Worm (Caenorhabditis elegans) whole organism, L1 larva: ENCODE data around the gene F56D6.20.

Source experiments
- alr-1 ChIP-seq: fragments of 200-800 bp; sonication (Bioruptor generic); optimal IDR thresholded peaks from 2 replicates; lab custom pipeline; 2018; ENCODE audit warnings: borderline replicate concordance, mild to moderate bottlenecking, missing genetic modification characterization, missing compliant biosample characterization
- aly-2 ChIP-seq: fragments of 150-350 bp; optimal IDR thresholded peaks from 2 replicates; lab custom pipeline; 2014; ENCODE audit warnings: missing biosample characterization, missing genetic modification characterization
- blmp-1 ChIP-seq: fragments of 150-350 bp; optimal IDR thresholded peaks from 2 replicates; lab custom pipeline; 2014; ENCODE audit warnings: missing biosample characterization, missing genetic modification characterization
- elt-3 ChIP-seq, 6 experiments: fragments of 150-350 bp in 1 of 6; sonication (generic microtip); optimal IDR thresholded peaks; 2 replicates each; lab custom pipeline; 2017 to 2018; ENCODE audit warnings: missing biosample characterization in 6 of 6, missing genetic modification characterization in 6 of 6, inconsistent platforms in 1 of 6
- jun-1 ChIP-seq: fragments of 150-350 bp; optimal IDR thresholded peaks from 2 replicates; lab custom pipeline; 2014; ENCODE audit warnings: missing biosample characterization, missing genetic modification reagents, missing genetic modification characterization
- lin-13 ChIP-seq: fragments of 150-350 bp; optimal IDR thresholded peaks from 2 replicates; lab custom pipeline; 2014; ENCODE audit warnings: missing biosample characterization, missing genetic modification reagents, missing genetic modification characterization
- lin-39 ChIP-seq: fragments of 150-350 bp; optimal IDR thresholded peaks from 2 replicates; lab custom pipeline; 2014; ENCODE audit warnings: missing biosample characterization, missing genetic modification reagents, missing genetic modification characterization
- nhr-12 ChIP-seq: sonication (generic microtip); optimal IDR thresholded peaks from 2 replicates; lab custom pipeline; 2017; ENCODE audit warnings: missing biosample characterization, missing genetic modification characterization
- nhr-19 ChIP-seq: fragments of 200-800 bp; sonication (Bioruptor generic); conservative IDR thresholded peaks from 2 replicates; pipeline ENCODE4 v1.3.6; 2022; ENCODE audit warnings: missing genetic modification characterization, missing compliant biosample characterization
- nhr-77 ChIP-seq: fragments of 150-350 bp; optimal IDR thresholded peaks from 2 replicates; lab custom pipeline; 2014; ENCODE audit warnings: missing biosample characterization, missing genetic modification characterization
- sptf-1 ChIP-seq: fragments of 150-350 bp; optimal IDR thresholded peaks from 2 replicates; lab custom pipeline; 2014; ENCODE audit warnings: missing biosample characterization, missing genetic modification characterization
- tbx-2 ChIP-seq: sonication (generic microtip); optimal IDR thresholded peaks from 2 replicates; lab custom pipeline; 2016; ENCODE audit warnings: missing genetic modification characterization, missing compliant biosample characterization

DNA sequence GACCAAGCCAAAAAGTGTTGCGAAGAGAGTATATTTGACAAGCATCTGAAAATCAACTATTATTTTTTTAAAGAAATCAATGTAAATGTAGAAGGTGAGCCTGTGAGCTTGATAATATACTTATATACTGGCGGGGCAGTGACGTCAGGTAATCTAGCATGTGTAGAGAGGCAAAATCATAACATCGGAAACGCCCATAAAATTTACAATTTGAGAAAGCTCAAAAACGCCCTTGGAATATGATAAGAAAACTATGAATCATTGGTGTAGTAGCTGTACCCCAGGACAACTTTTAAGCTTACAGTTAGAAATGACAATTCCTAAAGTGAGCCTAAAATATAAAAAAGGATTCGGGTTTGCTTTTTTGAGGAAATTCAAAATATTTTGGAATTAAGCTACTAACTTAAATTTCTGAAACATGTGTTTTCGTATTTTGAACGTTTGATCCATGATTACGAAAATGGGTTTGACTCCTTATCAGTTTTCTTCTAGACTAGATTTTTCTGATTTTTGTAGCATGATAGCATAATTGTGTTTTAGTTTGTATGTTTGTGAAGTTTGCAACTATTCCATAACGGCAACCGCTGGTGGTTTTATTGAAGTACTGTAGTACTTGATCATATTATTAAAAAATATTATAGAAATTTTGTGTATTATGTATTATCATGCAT is 29.1 kb downstream of the F56D6.20 start, which contains the start of gene clec-174:
- TF ChIP-seq sptf-1 (tag; lab: Kevin White, UChicago) (no peak), aly-2 (tag; lab: Kevin White, UChicago) (no peak), nhr-77 (tag; lab: Kevin White, UChicago) (no peak), alr-1 (tag; lab: Kevin White, UChicago) (no peak), lin-13 (GFP tag; lab: Kevin White, UChicago) (no peak), blmp-1 (tag; lab: Kevin White, UChicago) (no peak), lin-39 (no peak), jun-1 (tag; lab: Kevin White, UChicago) (no peak), tbx-2 (tag; lab: Kevin White, UChicago) (no peak), nhr-12 (no peak), nhr-19 (GFP tag; lab: Robert Waterston, UW) (no peak), elt-3 (tag; optimal IDR thresholded peaks at IDR 0.05; lab: Kevin White, UChicago) (no peak)
